Worm (Caenorhabditis elegans) whole organism, L1 larva: Measurements from ENCODE around the gene T12A7.2.

ENCODE experiments used
- F16B12.6 ChIP-seq: fragments of 150-350 bp; optimal IDR thresholded peaks from 2 replicates; lab custom pipeline; 2014; ENCODE audit warnings: missing biosample characterization, missing genetic modification characterization
- aly-2 ChIP-seq: fragments of 150-350 bp; optimal IDR thresholded peaks from 2 replicates; lab custom pipeline; 2014; ENCODE audit warnings: missing biosample characterization, missing genetic modification characterization
- ceh-8 ChIP-seq: fragments of 200-800 bp; sonication (Bioruptor generic); optimal IDR thresholded peaks from 2 replicates; lab custom pipeline; 2018; ENCODE audit warnings: mild to moderate bottlenecking, missing genetic modification characterization, moderate library complexity, missing compliant biosample characterization
- ces-1 ChIP-seq: fragments of 150-350 bp; optimal IDR thresholded peaks from 2 replicates; lab custom pipeline; 2014; ENCODE audit warnings: missing biosample characterization, missing genetic modification reagents, missing genetic modification characterization
- efl-3 ChIP-seq: fragments of 200-800 bp; sonication (Bioruptor generic); optimal IDR thresholded peaks from 2 replicates; lab custom pipeline; 2018; ENCODE audit warnings: mild to moderate bottlenecking, missing genetic modification characterization, missing compliant biosample characterization
- mdl-1 ChIP-seq, 2 experiments: fragments of 150-350 bp; optimal IDR thresholded peaks; 2 replicates each; lab custom pipeline; 2014 to 2017; ENCODE audit warnings: missing biosample characterization in 2 of 2, missing genetic modification characterization in 2 of 2, inconsistent platforms in 1 of 2
- mep-1 ChIP-seq: fragments of 150-350 bp; optimal IDR thresholded peaks from 2 replicates; lab custom pipeline; 2014; ENCODE audit warnings: missing biosample characterization, missing genetic modification characterization
- nhr-12 ChIP-seq: sonication (generic microtip); optimal IDR thresholded peaks from 2 replicates; lab custom pipeline; 2017; ENCODE audit warnings: missing biosample characterization, missing genetic modification characterization
- nhr-77 ChIP-seq: fragments of 150-350 bp; optimal IDR thresholded peaks from 2 replicates; lab custom pipeline; 2014; ENCODE audit warnings: missing biosample characterization, missing genetic modification characterization
- nhr-85 ChIP-seq: sonication (generic microtip); peaks from one replicate; lab custom pipeline; 2016; ENCODE audit warnings: missing genetic modification characterization, inconsistent platforms, missing compliant biosample characterization
- skn-1 ChIP-seq: fragments of 150-350 bp; optimal IDR thresholded peaks from 2 replicates; lab custom pipeline; 2014; ENCODE audit warnings: missing biosample characterization, missing genetic modification characterization
- snpc-4 ChIP-seq: fragments of 150-350 bp; optimal IDR thresholded peaks from 2 replicates; lab custom pipeline; 2014; ENCODE audit warnings: missing biosample characterization, missing genetic modification characterization
- tlp-1 ChIP-seq: fragments of 150-350 bp; optimal IDR thresholded peaks from 2 replicates; lab custom pipeline; 2014; ENCODE audit warnings: missing biosample characterization, missing genetic modification characterization
- unc-62 ChIP-seq: fragments of 150-350 bp; optimal IDR thresholded peaks from 2 replicates; lab custom pipeline; 2014; ENCODE audit warnings: missing biosample characterization, missing genetic modification reagents, missing genetic modification characterization

DNA sequence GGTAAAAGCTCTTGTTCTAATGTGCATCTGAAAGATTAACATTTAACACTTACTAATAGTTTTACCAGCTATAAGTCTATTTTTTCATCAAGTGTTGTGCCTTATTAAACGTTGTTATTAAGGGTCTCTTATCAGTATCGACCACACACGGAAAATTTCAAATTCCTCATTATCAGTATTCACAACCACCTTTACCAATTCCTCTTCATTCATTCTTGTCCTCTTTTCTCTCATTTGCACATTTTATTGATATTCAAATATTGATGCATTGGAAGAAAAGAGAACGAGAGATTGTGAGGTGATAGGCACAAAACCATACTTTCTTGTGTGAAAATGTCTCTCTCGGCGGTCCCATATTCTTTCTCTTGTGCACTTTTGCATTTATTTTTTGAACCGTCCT, 39.0 kb downstream of the T12A7.2 start:
- no peak for TF ChIP-seq F16B12.6 (tag; lab: Kevin White, UChicago)
- TF ChIP-seq efl-3 (GFP tag; lab: Kevin White, UChicago), result no peak
- no peak for TF ChIP-seq nhr-85 (tag; lab: Kevin White, UChicago)
- no peak for TF ChIP-seq nhr-12
- no peak for TF ChIP-seq nhr-77 (tag; lab: Kevin White, UChicago)
- TF ChIP-seq snpc-4 (tag; lab: Kevin White, UChicago), result no peak
- TF ChIP-seq ceh-8, result no peak
- no peak for TF ChIP-seq skn-1
- TF ChIP-seq aly-2 (tag; lab: Kevin White, UChicago), result no peak
- no peak for TF ChIP-seq mdl-1 (tag; optimal IDR thresholded peaks at IDR 0.05; lab: Kevin White, UChicago)
- no peak for TF ChIP-seq mep-1 (tag; lab: Kevin White, UChicago)
- no peak for TF ChIP-seq tlp-1 (tag; lab: Kevin White, UChicago)
- TF ChIP-seq unc-62 (GFP tag; lab: Kevin White, UChicago), result no peak
- no peak for TF ChIP-seq ces-1 (GFP tag; lab: Kevin White, UChicago)
